Worm (Caenorhabditis elegans): ENCODE results near the gene hrpa-2.
A peak's percentile ranks its signal among the peaks of the same experiment; 100 is the strongest.

DNA sequence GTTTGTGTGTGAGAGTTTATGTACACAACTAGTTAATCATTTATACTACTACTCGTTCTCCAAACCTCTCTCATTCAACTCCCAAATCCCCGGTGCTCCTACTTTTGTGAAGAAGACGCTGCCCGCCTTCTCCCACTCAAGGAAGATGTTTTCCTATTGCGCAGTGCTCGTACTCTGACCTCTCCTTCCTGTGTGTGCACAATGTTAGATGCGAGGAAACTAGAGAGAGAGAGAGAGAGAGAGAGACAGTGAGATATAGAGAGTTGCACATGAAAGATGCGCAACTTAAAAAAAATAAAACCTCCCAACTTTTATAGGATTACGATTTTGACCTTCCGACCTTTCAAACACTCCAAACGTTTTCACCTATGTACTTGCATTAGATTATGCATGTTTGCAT is 5.6 kb upstream of the hrpa-2 start:
- TF ChIP-seq nhr-25 (tag; optimal IDR thresholded peaks at IDR 0.05) (no peak), unc-39 (tag; optimal IDR thresholded peaks at IDR 0.05) (no peak), lin-39 (tag; optimal IDR thresholded peaks at IDR 0.05) (peak; percentile 72), nhr-237 (tag; optimal IDR thresholded peaks at IDR 0.05) (no peak)

All from whole organism, L3 larva.